Worm (Caenorhabditis elegans) whole organism, L1 larva: ENCODE results near the gene T09A5.5.

Experiments
- Y116A8C.19 ChIP-seq: sonication (generic microtip); optimal IDR thresholded peaks from 2 replicates; lab custom pipeline; 2016; ENCODE audit warnings: missing compliant biosample characterization, missing genetic modification characterization, borderline replicate concordance
- blmp-1 ChIP-seq: fragments of 150-350 bp; optimal IDR thresholded peaks from 2 replicates; lab custom pipeline; 2014; ENCODE audit warnings: missing biosample characterization, missing genetic modification characterization
- ceh-88 ChIP-seq: fragments of 200-800 bp; sonication (Bioruptor generic); IDR thresholded peaks from 2 replicates; pipeline ENCODE4 v1.3.6; 2022; ENCODE audit warnings: missing genetic modification characterization, missing compliant biosample characterization
- ces-1 ChIP-seq: fragments of 150-350 bp; optimal IDR thresholded peaks from 2 replicates; lab custom pipeline; 2014; ENCODE audit warnings: missing biosample characterization, missing genetic modification reagents, missing genetic modification characterization
- dpl-1 ChIP-seq, 3 experiments: fragments of 150-350 bp in 2 of 3; sonication (generic microtip) in 1 of 3; optimal IDR thresholded peaks; 2 replicates each; lab custom pipeline; 2014 to 2017; ENCODE audit warnings: missing biosample characterization in 3 of 3, missing genetic modification characterization in 3 of 3, missing genetic modification reagents in 3 of 3
- efl-1 ChIP-seq, 4 experiments: fragments of 150-350 bp; optimal IDR thresholded peaks in 3 of 4; peaks in 1 of 4; 1 replicate in 1 of 4; 2 replicates in 3 of 4; lab custom pipeline; 2014; ENCODE audit warnings: missing biosample characterization in 2 of 4, missing genetic modification characterization in 2 of 4, missing genetic modification reagents in 2 of 4
- efl-3 ChIP-seq: fragments of 200-800 bp; sonication (Bioruptor generic); optimal IDR thresholded peaks from 2 replicates; lab custom pipeline; 2018; ENCODE audit warnings: mild to moderate bottlenecking, missing genetic modification characterization, missing compliant biosample characterization
- elt-3 ChIP-seq, 6 experiments: fragments of 150-350 bp in 1 of 6; sonication (generic microtip); optimal IDR thresholded peaks; 2 replicates each; lab custom pipeline; 2017 to 2018; ENCODE audit warnings: missing biosample characterization in 6 of 6, missing genetic modification characterization in 6 of 6, inconsistent platforms in 1 of 6
- ets-5 ChIP-seq: fragments of 200-800 bp; sonication (Bioruptor generic); IDR thresholded peaks from 2 replicates; pipeline ENCODE4 v1.3.6; 2022; ENCODE audit warnings: missing genetic modification characterization, missing compliant biosample characterization
- irx-1 ChIP-seq: sonication (generic microtip); optimal IDR thresholded peaks from 2 replicates; lab custom pipeline; 2016; ENCODE audit warnings: missing genetic modification characterization, missing compliant biosample characterization
- lin-13 ChIP-seq: fragments of 150-350 bp; optimal IDR thresholded peaks from 2 replicates; lab custom pipeline; 2014; ENCODE audit warnings: missing biosample characterization, missing genetic modification reagents, missing genetic modification characterization
- lin-14 ChIP-seq: fragments of 200-800 bp; sonication (Bioruptor generic); optimal IDR thresholded peaks from 2 replicates; lab custom pipeline; 2018; ENCODE audit warnings: mild to moderate bottlenecking, missing genetic modification characterization, moderate library complexity, missing compliant biosample characterization
- lin-35 ChIP-seq, 2 experiments: fragments of 150-350 bp; optimal IDR thresholded peaks; 2 replicates each; lab custom pipeline; 2014; ENCODE audit warnings: missing biosample characterization in 2 of 2, missing genetic modification characterization in 2 of 2, missing genetic modification reagents in 2 of 2
- lin-39 ChIP-seq: fragments of 150-350 bp; optimal IDR thresholded peaks from 2 replicates; lab custom pipeline; 2014; ENCODE audit warnings: missing biosample characterization, missing genetic modification reagents, missing genetic modification characterization
- lir-3 ChIP-seq: sonication (generic microtip); optimal IDR thresholded peaks from 2 replicates; lab custom pipeline; 2016; ENCODE audit warnings: mild to moderate bottlenecking, missing genetic modification characterization, moderate library complexity, missing compliant biosample characterization; ENCODE audit not compliant: poor library complexity
- mdl-1 ChIP-seq, 2 experiments: fragments of 150-350 bp; optimal IDR thresholded peaks; 2 replicates each; lab custom pipeline; 2014 to 2017; ENCODE audit warnings: missing biosample characterization in 2 of 2, missing genetic modification characterization in 2 of 2, inconsistent platforms in 1 of 2
- mef-2 ChIP-seq: fragments of 150-350 bp; optimal IDR thresholded peaks from 2 replicates; lab custom pipeline; 2014; ENCODE audit warnings: missing biosample characterization, missing genetic modification characterization
- nhr-11 ChIP-seq: fragments of 150-350 bp; optimal IDR thresholded peaks from 2 replicates; lab custom pipeline; 2014; ENCODE audit warnings: missing biosample characterization, missing genetic modification characterization
- nhr-12 ChIP-seq: sonication (generic microtip); optimal IDR thresholded peaks from 2 replicates; lab custom pipeline; 2017; ENCODE audit warnings: missing biosample characterization, missing genetic modification characterization
- nhr-19 ChIP-seq: fragments of 200-800 bp; sonication (Bioruptor generic); conservative IDR thresholded peaks from 2 replicates; pipeline ENCODE4 v1.3.6; 2022; ENCODE audit warnings: missing genetic modification characterization, missing compliant biosample characterization
- nhr-28 ChIP-seq: fragments of 150-350 bp; optimal IDR thresholded peaks from 2 replicates; lab custom pipeline; 2014; ENCODE audit warnings: missing biosample characterization, missing genetic modification characterization
- nhr-47 ChIP-seq: sonication (generic microtip); optimal IDR thresholded peaks from 2 replicates; lab custom pipeline; 2016; ENCODE audit warnings: mild to moderate bottlenecking, missing genetic modification characterization, moderate library complexity, missing compliant biosample characterization
- nhr-71 ChIP-seq: sonication (generic microtip); optimal IDR thresholded peaks from 2 replicates; lab custom pipeline; 2016; ENCODE audit warnings: mild to moderate bottlenecking, missing genetic modification characterization, moderate library complexity, missing compliant biosample characterization
- nhr-77 ChIP-seq: fragments of 150-350 bp; optimal IDR thresholded peaks from 2 replicates; lab custom pipeline; 2014; ENCODE audit warnings: missing biosample characterization, missing genetic modification characterization
- nhr-85 ChIP-seq: sonication (generic microtip); peaks from one replicate; lab custom pipeline; 2016; ENCODE audit warnings: missing genetic modification characterization, inconsistent platforms, missing compliant biosample characterization
- rnt-1 ChIP-seq: sonication (generic microtip); optimal IDR thresholded peaks from 2 replicates; lab custom pipeline; 2016; ENCODE audit warnings: mild to moderate bottlenecking, missing genetic modification characterization, moderate library complexity, missing compliant biosample characterization
- sup-37 ChIP-seq: fragments of 200-800 bp; sonication (Bioruptor generic); optimal IDR thresholded peaks from 2 replicates; lab custom pipeline; 2018; ENCODE audit warnings: mild to moderate bottlenecking, missing genetic modification characterization, missing compliant biosample characterization
- tbx-2 ChIP-seq: sonication (generic microtip); optimal IDR thresholded peaks from 2 replicates; lab custom pipeline; 2016; ENCODE audit warnings: missing genetic modification characterization, missing compliant biosample characterization
- tlp-1 ChIP-seq: fragments of 150-350 bp; optimal IDR thresholded peaks from 2 replicates; lab custom pipeline; 2014; ENCODE audit warnings: missing biosample characterization, missing genetic modification characterization
- unc-30 ChIP-seq: sonication (generic microtip); optimal IDR thresholded peaks from 2 replicates; lab custom pipeline; 2017; ENCODE audit warnings: missing biosample characterization, missing genetic modification characterization
- unc-62 ChIP-seq: fragments of 150-350 bp; optimal IDR thresholded peaks from 2 replicates; lab custom pipeline; 2014; ENCODE audit warnings: missing biosample characterization, missing genetic modification reagents, missing genetic modification characterization
- unc-86 ChIP-seq: sonication (generic microtip); optimal IDR thresholded peaks from 2 replicates; lab custom pipeline; 2016; ENCODE audit warnings: missing genetic modification characterization, missing compliant biosample characterization
- vab-15 ChIP-seq: sonication (generic microtip); optimal IDR thresholded peaks from 2 replicates; lab custom pipeline; 2017; ENCODE audit warnings: missing genotype, mild to moderate bottlenecking, missing genetic modification characterization, missing compliant biosample characterization
- xbp-1 ChIP-seq: sonication (generic microtip); optimal IDR thresholded peaks from 2 replicates; lab custom pipeline; 2016; ENCODE audit warnings: missing genetic modification characterization, missing compliant biosample characterization

Gene T09A5.5

DNA sequence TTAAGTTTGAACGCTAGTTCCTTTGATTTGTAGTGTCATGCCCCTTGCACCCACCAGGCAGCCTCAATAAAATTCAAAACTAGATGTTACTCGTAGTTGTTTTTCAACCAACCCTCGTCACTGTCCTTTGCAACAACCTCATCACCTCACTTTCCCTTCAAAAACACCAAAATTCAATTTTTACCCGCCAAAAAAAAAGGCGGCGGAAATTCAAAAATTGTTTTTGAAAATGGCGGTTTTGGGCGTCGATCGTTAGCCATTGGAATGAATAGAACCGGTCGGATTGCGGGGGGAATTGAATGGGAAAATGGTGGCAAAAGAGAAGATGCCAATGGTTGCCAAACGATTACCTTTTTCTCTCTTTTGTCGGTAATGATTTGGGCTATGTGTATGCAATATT lies 47.5 kb downstream of the T09A5.5 start:
- TF ChIP-seq elt-3 (tag; optimal IDR thresholded peaks at IDR 0.05; lab: Kevin White, UChicago) (no peak), mdl-1 (tag; optimal IDR thresholded peaks at IDR 0.05; lab: Kevin White, UChicago) (no peak), efl-3 (GFP tag; lab: Kevin White, UChicago) (no peak), ets-5 (GFP tag; lab: Robert Waterston, UW) (no peak), lin-39 (tag; lab: Kevin White, UChicago) (no peak), dpl-1 (GFP tag; optimal IDR thresholded peaks at IDR 0.05; lab: Kevin White, UChicago) (peak; percentile 17 to 50 (median 40)), efl-1 (optimal IDR thresholded peaks at IDR 0.05; lab: Kevin White, UChicago) (peak in 1 of 2 experiments; percentile 11), efl-1 (GFP tag; optimal IDR thresholded peaks at IDR 0.05 in 1 of 2; lab: Kevin White, UChicago) (peak; percentile 46 to 94), unc-62 (GFP tag; lab: Kevin White, UChicago) (no peak), Y116A8C.19 (tag; lab: Kevin White, UChicago) (no peak), lin-14 (peak; percentile 17), blmp-1 (tag; lab: Kevin White, UChicago) (peak; percentile 53), nhr-28 (tag; lab: Kevin White, UChicago) (no peak), xbp-1 (no peak), ceh-88 (GFP tag; lab: Robert Waterston, UW) (no peak), nhr-12 (tag; lab: Kevin White, UChicago) (no peak), nhr-85 (peak; percentile 18), nhr-77 (no peak), lin-35 (GFP tag; optimal IDR thresholded peaks at IDR 0.05; lab: Kevin White, UChicago) (peak in 1 of 2 experiments; percentile 63)

DNA sequence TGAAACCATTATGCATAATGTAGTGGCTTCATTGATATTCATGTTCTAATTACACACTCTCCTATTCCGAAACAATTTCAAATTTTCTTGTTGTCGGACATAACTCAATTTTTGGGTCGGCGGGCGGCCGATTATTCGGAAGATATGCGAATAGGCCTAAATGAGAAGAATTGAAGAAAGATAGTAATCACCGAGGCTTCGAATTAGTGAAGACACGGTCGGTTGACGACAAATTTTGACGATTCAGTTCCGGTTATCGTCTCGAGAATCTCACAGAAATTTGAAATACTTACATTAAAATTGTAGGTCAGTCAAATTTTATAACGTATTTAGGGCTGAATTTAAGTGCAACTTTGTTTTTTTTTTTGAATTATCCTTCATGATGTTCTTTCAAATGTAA lies 50.4 kb downstream of the T09A5.5 start:
- TF ChIP-seq lin-14 (peak; percentile 18), unc-30 (tag; lab: Kevin White, UChicago) (no peak), tbx-2 (no peak), unc-86 (tag; lab: Kevin White, UChicago) (no peak), ces-1 (no peak), irx-1 (tag; lab: Kevin White, UChicago) (no peak), blmp-1 (tag; lab: Kevin White, UChicago) (peak; percentile 49), nhr-11 (tag; lab: Kevin White, UChicago) (no peak), lir-3 (tag; lab: Kevin White, UChicago) (no peak), mef-2 (no peak), nhr-71 (tag; lab: Kevin White, UChicago) (no peak), efl-1 (optimal IDR thresholded peaks at IDR 0.05; lab: Kevin White, UChicago) (no peak), efl-1 (GFP tag; optimal IDR thresholded peaks at IDR 0.05 in 1 of 2; lab: Kevin White, UChicago) (no peak), lin-13 (GFP tag; lab: Kevin White, UChicago) (no peak), nhr-12 (tag; lab: Kevin White, UChicago) (no peak), nhr-85 (peak; percentile 49), nhr-19 (GFP tag; lab: Robert Waterston, UW) (no peak), tlp-1 (peak; percentile 1), vab-15 (tag; lab: Kevin White, UChicago) (no peak), nhr-47 (tag; lab: Kevin White, UChicago) (no peak), ceh-88 (GFP tag; lab: Robert Waterston, UW) (no peak), dpl-1 (GFP tag; optimal IDR thresholded peaks at IDR 0.05; lab: Kevin White, UChicago) (no peak), sup-37 (no peak), rnt-1 (tag; lab: Kevin White, UChicago) (no peak)
